Fruit fly (Drosophila melanogaster): ENCODE data around the gene rdx.

The rdx gene

DNA sequence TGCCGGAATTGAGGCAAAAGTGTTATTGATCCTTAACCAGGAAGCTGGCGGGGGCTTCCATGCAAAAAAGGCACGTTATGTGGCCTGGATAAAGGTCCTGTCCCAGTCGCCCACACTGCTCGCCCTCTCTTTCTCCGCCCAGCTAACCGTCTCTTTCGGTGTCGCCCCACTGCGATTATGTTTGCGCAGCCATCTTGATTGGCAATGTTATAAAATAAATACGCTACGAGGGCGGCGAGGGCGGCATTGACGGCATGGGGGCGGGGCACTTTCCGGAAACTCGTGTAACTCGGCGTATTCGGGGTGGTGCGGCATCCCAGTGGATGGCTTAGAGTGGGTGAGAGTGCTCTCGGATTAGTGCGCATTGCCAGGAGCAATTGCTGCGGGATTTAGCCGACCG, 108.2 kb downstream of the rdx start:
- no peak for TF ChIP-seq CG17801 (GFP tag; optimal IDR thresholded peaks at IDR 0.05; ENCODE audit: partially characterized antibody)

DNA sequence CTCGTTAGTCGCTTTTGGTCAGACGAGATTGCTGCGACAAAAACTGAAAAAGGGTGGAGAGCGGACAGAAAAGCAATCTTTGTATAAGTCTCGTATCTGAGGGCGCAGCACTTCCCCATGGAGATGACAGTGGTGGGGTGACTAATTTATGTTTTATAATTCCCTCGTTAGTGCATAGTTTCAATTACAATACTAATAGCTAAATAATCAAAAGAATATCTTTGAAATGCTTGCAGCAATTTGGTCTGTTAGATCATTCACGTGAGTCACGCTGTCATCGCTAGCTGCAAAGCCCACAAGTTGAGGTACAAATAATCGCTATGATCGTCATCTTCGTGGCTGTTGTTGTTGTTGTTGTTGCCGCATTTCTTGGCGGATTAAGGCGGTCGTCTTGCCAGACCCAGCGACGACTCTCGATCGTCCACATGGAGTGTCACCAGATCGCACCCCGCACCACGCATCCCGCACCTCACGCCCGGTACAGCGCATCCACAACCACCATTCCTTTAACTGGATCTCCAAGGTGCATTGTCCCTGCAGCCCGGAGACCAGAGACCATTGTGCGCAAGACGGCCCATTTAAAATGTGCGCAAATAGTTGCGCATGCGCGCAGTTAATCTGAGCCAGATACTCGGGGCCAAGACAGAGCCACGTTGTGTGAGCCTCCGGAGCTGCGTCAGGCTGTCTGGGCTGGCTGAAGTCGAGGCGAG, 109.9 kb downstream of the rdx start:
- no peak for TF ChIP-seq CG17801 (GFP tag; optimal IDR thresholded peaks at IDR 0.05; ENCODE audit: partially characterized antibody)

DNA sequence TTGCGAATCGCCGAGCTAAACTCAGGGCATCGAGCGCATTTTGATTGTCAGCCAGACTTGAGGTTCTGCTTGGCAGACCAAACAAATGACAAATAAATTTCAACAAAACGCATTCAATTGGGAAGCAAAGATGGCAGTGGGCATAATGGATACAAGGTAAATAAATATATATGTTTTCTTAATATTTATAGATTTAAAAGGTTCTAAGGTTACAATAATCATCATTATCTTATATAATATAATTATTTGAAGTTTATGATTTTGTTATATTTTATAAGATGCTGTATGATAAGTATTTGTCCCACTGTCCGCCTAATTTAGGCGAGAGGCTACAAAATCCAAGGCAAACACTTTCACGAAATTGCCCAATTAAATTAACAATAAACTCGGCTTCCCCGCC, 113.8 kb downstream of the rdx start:
- TF ChIP-seq CG17801 (GFP tag; optimal IDR thresholded peaks at IDR 0.05; ENCODE audit: partially characterized antibody): no peak
